Worm (Caenorhabditis elegans): ENCODE measurements around the gene gldi-2.

gldi-2 gene

ce11 chrII:6821832-6822231 lies 38.6 kb downstream of the gldi-2 start (continued):
- TF ChIP-seq daf-8 (GFP tag; IDR thresholded peaks at IDR 0.05) (no peak), dmd-6 (GFP tag; IDR thresholded peaks at IDR 0.05) (peak; percentile 66), rbr-2 (tag; optimal IDR thresholded peaks at IDR 0.05) (no peak), spr-3 (GFP tag; optimal IDR thresholded peaks at IDR 0.05) (no peak), madf-9 (GFP tag; conservative IDR thresholded peaks at IDR 0.05) (no peak), fkh-10 (GFP tag; optimal IDR thresholded peaks at IDR 0.05) (peak; percentile 35), mdl-1 (tag; optimal IDR thresholded peaks at IDR 0.05) (no peak)

ce11 chrII:6822347-6822746 lies 39.1 kb downstream of the gldi-2 start:
- no peak for TF ChIP-seq nhr-102 (tag; optimal IDR thresholded peaks at IDR 0.05)
- no peak for TF ChIP-seq egl-27 (tag; optimal IDR thresholded peaks at IDR 0.05)
- no peak for TF ChIP-seq mdt-29 (GFP tag; IDR thresholded peaks at IDR 0.05)
- no peak for TF ChIP-seq dpl-1 (GFP tag; optimal IDR thresholded peaks at IDR 0.05)
- TF ChIP-seq ceh-20 (GFP tag; IDR thresholded peaks at IDR 0.05), result peak; percentile 60; the same call in 1 of the 2 replicates
- TF ChIP-seq Y5F2A.4 (GFP tag; optimal IDR thresholded peaks at IDR 0.05), result no peak
- TF ChIP-seq Y105C5A.15 (GFP tag; IDR thresholded peaks at IDR 0.05), result no peak
- no peak for TF ChIP-seq daf-12 (tag; optimal IDR thresholded peaks at IDR 0.05)
- peak; percentile 68 for TF ChIP-seq hlh-30 (tag; optimal IDR thresholded peaks at IDR 0.05; ENCODE audit: insufficient read depth)
- TF ChIP-seq tag-97 (GFP tag; IDR thresholded peaks at IDR 0.05), result no peak
- TF ChIP-seq ZK546.5 (tag; optimal IDR thresholded peaks at IDR 0.05), result no peak
- TF ChIP-seq pqm-1 (tag; optimal IDR thresholded peaks at IDR 0.05), result peak; percentile 80
- TF ChIP-seq pha-4 (GFP tag; IDR thresholded peaks at IDR 0.05), result no peak
- TF ChIP-seq pha-4 (tag; optimal IDR thresholded peaks at IDR 0.05), result no peak
- TF ChIP-seq daf-19 (GFP tag; conservative IDR thresholded peaks at IDR 0.05), result no peak
- no peak for TF ChIP-seq ztf-7 (tag; optimal IDR thresholded peaks at IDR 0.05)
- peak; percentile 13 for TF ChIP-seq gei-8 (GFP tag; optimal IDR thresholded peaks at IDR 0.05)
- peak; percentile 71 for TF ChIP-seq dve-1 (tag; optimal IDR thresholded peaks at IDR 0.05; ENCODE audit: insufficient read depth)
- no peak for TF ChIP-seq unc-130 (GFP tag; optimal IDR thresholded peaks at IDR 0.05)
- no peak for TF ChIP-seq T20F7.1 (GFP tag; optimal IDR thresholded peaks at IDR 0.05)
- TF ChIP-seq ZK337.2 (GFP tag; IDR thresholded peaks at IDR 0.05), result no peak
- no peak for TF ChIP-seq F10B5.3 (tag; optimal IDR thresholded peaks at IDR 0.05)
- TF ChIP-seq spr-3 (GFP tag; optimal IDR thresholded peaks at IDR 0.05), result no peak
- TF ChIP-seq tra-1 (GFP tag; IDR thresholded peaks at IDR 0.05), result peak; percentile 94
- no peak for TF ChIP-seq duxl-1 (tag; optimal IDR thresholded peaks at IDR 0.05; ENCODE audit: poor library complexity)
- no peak for TF ChIP-seq set-16 (GFP tag; IDR thresholded peaks at IDR 0.05)
- peak; percentile 61 for TF ChIP-seq mep-1 (tag; optimal IDR thresholded peaks at IDR 0.05)
- no peak for TF ChIP-seq lin-1 (GFP tag; IDR thresholded peaks at IDR 0.05)
- peak; percentile 64 for TF ChIP-seq nhr-11 (tag; optimal IDR thresholded peaks at IDR 0.05)
- no peak for TF ChIP-seq Y75B8A.6 (GFP tag; IDR thresholded peaks at IDR 0.05)
- no peak for TF ChIP-seq F49E8.2 (tag; optimal IDR thresholded peaks at IDR 0.05; ENCODE audit: borderline replicate concordance)
- no peak for TF ChIP-seq nhr-6 (tag; optimal IDR thresholded peaks at IDR 0.05)
- TF ChIP-seq saeg-2 (GFP tag; IDR thresholded peaks at IDR 0.05), result no peak
- TF ChIP-seq rbr-2 (tag; optimal IDR thresholded peaks at IDR 0.05), result no peak
- peak; percentile 78 for TF ChIP-seq nhr-48 (tag; optimal IDR thresholded peaks at IDR 0.05)
- no peak for TF ChIP-seq ctbp-1 (GFP tag; IDR thresholded peaks at IDR 0.05)
- TF ChIP-seq attf-4 (tag; optimal IDR thresholded peaks at IDR 0.05), result no peak
- no peak for TF ChIP-seq fos-1 (tag; optimal IDR thresholded peaks at IDR 0.05)
- TF ChIP-seq nhr-10 (tag; optimal IDR thresholded peaks at IDR 0.05), result no peak
- TF ChIP-seq F44E2.7 (GFP tag; IDR thresholded peaks at IDR 0.05), result no peak
- TF ChIP-seq vab-7 (GFP tag; IDR thresholded peaks at IDR 0.05), result no peak
- no peak for TF ChIP-seq ceh-32 (tag; optimal IDR thresholded peaks at IDR 0.05; ENCODE audit: poor library complexity)
- TF ChIP-seq ztf-11 (tag; optimal IDR thresholded peaks at IDR 0.05), result no peak
- TF ChIP-seq hmg-1.1 (GFP tag; IDR thresholded peaks at IDR 0.05), result 0 out of 2 replicates have a peak, but pooled peaks have one; percentile 20
- no peak for TF ChIP-seq zip-11 (GFP tag; IDR thresholded peaks at IDR 0.05)
- TF ChIP-seq zip-2 (tag; optimal IDR thresholded peaks at IDR 0.05), result no peak
